Worm (Caenorhabditis elegans): ENCODE measurements around the gene C25A8.5.

C25A8.5 gene

ce11 chrIV:7045362-7045936 is 46.1 kb downstream of the C25A8.5 start:
- no peak for TF ChIP-seq him-1 (tag; optimal IDR thresholded peaks at IDR 0.05)
- TF ChIP-seq W03F9.2 (tag; optimal IDR thresholded peaks at IDR 0.05): no peak
- TF ChIP-seq dao-5 (tag; optimal IDR thresholded peaks at IDR 0.05): no peak

- TF ChIP-seq him-1 (tag; optimal IDR thresholded peaks at IDR 0.05) (no peak), dao-5 (tag; optimal IDR thresholded peaks at IDR 0.05) (no peak), W03F9.2 (tag; optimal IDR thresholded peaks at IDR 0.05) (no peak)
Measured at ce11 chrIV:7046641-7047361, 47.5 kb downstream of the C25A8.5 start.

DNA sequence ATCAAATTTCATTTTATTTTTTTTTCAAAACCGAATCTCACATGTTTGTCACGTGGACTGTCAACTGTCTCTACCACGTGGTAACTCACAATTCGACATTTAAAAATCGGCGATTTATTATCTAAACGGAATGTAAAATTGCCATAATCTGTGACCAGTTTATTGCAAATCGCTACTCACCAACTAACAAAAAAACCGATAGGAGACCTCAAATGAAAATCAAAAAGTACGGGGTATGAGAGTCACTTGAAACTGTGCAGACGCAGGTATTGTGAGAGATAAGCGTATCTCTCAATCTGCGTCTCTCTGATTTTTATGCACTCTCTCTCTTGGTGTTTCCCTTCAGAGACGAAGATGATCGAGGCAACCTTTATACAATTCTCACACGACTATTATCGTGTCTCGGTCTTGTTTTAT is 48.5 kb downstream of the C25A8.5 start:
- TF ChIP-seq him-1 (tag; optimal IDR thresholded peaks at IDR 0.05) (no peak), dao-5 (tag; optimal IDR thresholded peaks at IDR 0.05) (no peak)

ce11 chrIV:7048637-7049245 is 49.4 kb downstream of the C25A8.5 start:
- no peak for TF ChIP-seq dao-5 (tag; optimal IDR thresholded peaks at IDR 0.05)
- TF ChIP-seq W03F9.2 (tag; optimal IDR thresholded peaks at IDR 0.05): no peak
- no peak for TF ChIP-seq him-1 (tag; optimal IDR thresholded peaks at IDR 0.05)

- TF ChIP-seq W03F9.2 (tag; optimal IDR thresholded peaks at IDR 0.05) (no peak), dao-5 (tag; optimal IDR thresholded peaks at IDR 0.05) (no peak), him-1 (tag; optimal IDR thresholded peaks at IDR 0.05) (no peak)
Measured at ce11 chrIV:7049672-7050206, 50.4 kb downstream of the C25A8.5 start, which contains the start of gene nhr-105. nhr-105 (plus strand) TSS chrIV:7050156.
